Fruit fly (Drosophila melanogaster) whole organism, prepupa: ENCODE data around the gene kis.

ENCODE experiments used
- Blimp-1 ChIP-seq: fragments of 200-800 bp; sonication (Bioruptor generic); optimal IDR thresholded peaks from 3 replicates; lab custom pipeline; 2017; ENCODE audit warnings: missing biosample characterization, missing genetic modification characterization, mild to moderate bottlenecking, moderate library complexity, missing genetic modification reagents
- CG10669 ChIP-seq: fragments of 200-800 bp; sonication (Bioruptor generic); optimal IDR thresholded peaks from 3 replicates; lab custom pipeline; 2018; ENCODE audit warnings: missing biosample characterization, mild to moderate bottlenecking, missing genetic modification characterization, moderate library complexity
- CG11294 ChIP-seq: fragments of 200-800 bp; sonication (Bioruptor generic); IDR thresholded peaks from 2 replicates; pipeline ENCODE4 v1.3.6; 2022; ENCODE audit warnings: missing biosample characterization, missing genetic modification characterization
- CG11762 ChIP-seq: fragments of 200-800 bp; sonication (Bioruptor generic); optimal IDR thresholded peaks from 3 replicates; lab custom pipeline; 2016; ENCODE audit warnings: missing biosample characterization, missing genetic modification characterization; ENCODE audit not compliant: insufficient read depth
- CG15336 ChIP-seq: fragments of 200-800 bp; sonication (Bioruptor generic); IDR thresholded peaks from 2 replicates; pipeline ENCODE4 v1.3.6; 2022; ENCODE audit warnings: missing biosample characterization, missing genetic modification characterization
- CG1621 ChIP-seq: fragments of 200-800 bp; sonication (Bioruptor generic); optimal IDR thresholded peaks from 3 replicates; lab custom pipeline; 2018; ENCODE audit warnings: missing biosample characterization, mild to moderate bottlenecking, missing genetic modification characterization
- CG16779 ChIP-seq: fragments of 200-800 bp; sonication (Bioruptor generic); optimal IDR thresholded peaks from 3 replicates; lab custom pipeline; 2017; ENCODE audit warnings: missing biosample characterization, mild to moderate bottlenecking, missing genetic modification characterization
- CG3032 ChIP-seq: fragments of 200-800 bp; optimal IDR thresholded peaks from 2 replicates; lab custom pipeline; 2019; ENCODE audit warnings: missing biosample characterization, mild to moderate bottlenecking, missing genetic modification characterization, moderate library complexity
- CG31627 ChIP-seq: fragments of 200-800 bp; sonication (Bioruptor generic); optimal IDR thresholded peaks from 3 replicates; lab custom pipeline; 2016; ENCODE audit warnings: missing biosample characterization, missing genetic modification characterization
- CG32006 ChIP-seq: fragments of 200-800 bp; sonication (Bioruptor generic); optimal IDR thresholded peaks from 3 replicates; lab custom pipeline; 2017; ENCODE audit warnings: missing biosample characterization, mild to moderate bottlenecking, missing genetic modification characterization
- CG3919 ChIP-seq: fragments of 200-800 bp; sonication (Bioruptor generic); optimal IDR thresholded peaks from 3 replicates; lab custom pipeline; 2016; ENCODE audit warnings: missing biosample characterization, missing genetic modification characterization
- CG6163 ChIP-seq: fragments of 200-800 bp; sonication (Bioruptor generic); IDR thresholded peaks from 3 replicates; pipeline ENCODE4 v1.3.6; 2022; ENCODE audit warnings: missing biosample characterization, missing genetic modification characterization
- CG6276 ChIP-seq: fragments of 200-800 bp; sonication (Bioruptor generic); optimal IDR thresholded peaks from 2 replicates; lab custom pipeline; 2017; ENCODE audit warnings: missing biosample characterization, mild to moderate bottlenecking, missing genetic modification characterization
- CG6792 ChIP-seq: fragments of 200-800 bp; sonication (Bioruptor generic); optimal IDR thresholded peaks from 3 replicates; lab custom pipeline; 2016; ENCODE audit warnings: missing biosample characterization, missing genetic modification characterization
- CG6808 ChIP-seq: fragments of 200-800 bp; sonication (Bioruptor generic); optimal IDR thresholded peaks from 3 replicates; lab custom pipeline; 2017; ENCODE audit warnings: missing biosample characterization, missing genetic modification characterization, mild to moderate bottlenecking, moderate library complexity, missing genetic modification reagents
- CG6854 ChIP-seq: fragments of 200-800 bp; sonication (Bioruptor generic); optimal IDR thresholded peaks from 2 replicates; lab custom pipeline; 2017; ENCODE audit warnings: missing biosample characterization, mild to moderate bottlenecking, missing genetic modification characterization
- CG8119 ChIP-seq: fragments of 200-800 bp; sonication (Bioruptor generic); IDR thresholded peaks from 3 replicates; pipeline ENCODE4 v1.3.6; 2022; ENCODE audit warnings: missing biosample characterization, missing genetic modification characterization
- CG9139 ChIP-seq: fragments of 200-800 bp; sonication (Bioruptor generic); optimal IDR thresholded peaks from 3 replicates; lab custom pipeline; 2017; ENCODE audit warnings: missing biosample characterization, mild to moderate bottlenecking, missing genetic modification characterization
- Eip75B ChIP-seq: fragments of 200-800 bp; sonication (Bioruptor generic); optimal IDR thresholded peaks from 3 replicates; lab custom pipeline; 2016; ENCODE audit warnings: missing biosample characterization, missing genetic modification characterization
- Eip78C ChIP-seq: fragments of 200-800 bp; sonication (Bioruptor generic); peaks from one replicate; lab custom pipeline; 2016; ENCODE audit warnings: missing biosample characterization, missing genetic modification characterization
- Ets21C ChIP-seq: fragments of 200-800 bp; sonication (Bioruptor generic); optimal IDR thresholded peaks from 3 replicates; lab custom pipeline; 2016; ENCODE audit warnings: missing biosample characterization, missing genetic modification characterization
- Gug ChIP-seq: fragments of 200-800 bp; sonication (Bioruptor generic); IDR thresholded peaks from 2 replicates; pipeline ENCODE4 v1.3.6; 2022; ENCODE audit warnings: missing biosample characterization, missing genetic modification characterization
- Hr38 ChIP-seq: sonication (Bioruptor generic); optimal IDR thresholded peaks from 2 replicates; lab custom pipeline; 2016; ENCODE audit warnings: missing biosample characterization, missing genetic modification characterization
- Hr39 ChIP-seq: fragments of 200-800 bp; sonication (Bioruptor generic); optimal IDR thresholded peaks from 2 replicates; lab custom pipeline; 2016; ENCODE audit warnings: missing biosample characterization, missing genetic modification characterization
- Hr4 ChIP-seq: fragments of 200-800 bp; sonication (Bioruptor generic); optimal IDR thresholded peaks from 3 replicates; lab custom pipeline; 2016; ENCODE audit warnings: missing biosample characterization, missing genetic modification characterization
- Lpt ChIP-seq: fragments of 200-800 bp; sonication (Bioruptor generic); optimal IDR thresholded peaks from 3 replicates; lab custom pipeline; 2016; ENCODE audit warnings: missing biosample characterization, missing genetic modification characterization
- Met ChIP-seq: fragments of 200-800 bp; sonication (Bioruptor generic); optimal IDR thresholded peaks from 3 replicates; lab custom pipeline; 2016; ENCODE audit warnings: missing biosample characterization, missing genetic modification characterization
- OdsH ChIP-seq: fragments of 200-800 bp; sonication (Bioruptor generic); optimal IDR thresholded peaks from 3 replicates; lab custom pipeline; 2016; ENCODE audit warnings: missing biosample characterization, missing genetic modification characterization
- Smox ChIP-seq: fragments of 200-800 bp; sonication (Bioruptor generic); optimal IDR thresholded peaks from 3 replicates; lab custom pipeline; 2016; ENCODE audit warnings: missing biosample characterization, missing genetic modification characterization
- Sox102F ChIP-seq: fragments of 200-800 bp; sonication (Bioruptor generic); optimal IDR thresholded peaks from 2 replicates; lab custom pipeline; 2016; ENCODE audit warnings: missing biosample characterization, mild to moderate bottlenecking, missing genetic modification characterization
- Sox15 ChIP-seq: fragments of 200-800 bp; sonication (Bioruptor generic); optimal IDR thresholded peaks from 3 replicates; lab custom pipeline; 2016; ENCODE audit warnings: missing biosample characterization, missing genetic modification characterization
- cyc ChIP-seq: fragments of 200-800 bp; sonication (Bioruptor generic); optimal IDR thresholded peaks from 3 replicates; lab custom pipeline; 2016; ENCODE audit warnings: missing biosample characterization, missing genetic modification characterization
- dac ChIP-seq: fragments of 200-800 bp; sonication (Bioruptor generic); optimal IDR thresholded peaks from 2 replicates; lab custom pipeline; 2017; ENCODE audit warnings: missing biosample characterization, mild to moderate bottlenecking, missing genetic modification characterization
- fd59A ChIP-seq: fragments of 200-800 bp; sonication (Bioruptor generic); optimal IDR thresholded peaks from 2 replicates; lab custom pipeline; 2017; ENCODE audit warnings: missing biosample characterization, mild to moderate bottlenecking, missing genetic modification characterization, missing genetic modification reagents
- fkh ChIP-seq: fragments of 200-800 bp; sonication (Bioruptor generic); optimal IDR thresholded peaks from 3 replicates; lab custom pipeline; 2017; ENCODE audit warnings: missing biosample characterization, mild to moderate bottlenecking, missing genetic modification characterization, moderate library complexity
- net ChIP-seq: fragments of 200-800 bp; sonication (Bioruptor generic); optimal IDR thresholded peaks from 3 replicates; lab custom pipeline; 2016; ENCODE audit warnings: missing biosample characterization, missing genetic modification characterization
- pdm3 ChIP-seq: fragments of 200-800 bp; sonication (Bioruptor generic); optimal IDR thresholded peaks from 3 replicates; lab custom pipeline; 2016; ENCODE audit warnings: missing biosample characterization, missing genetic modification characterization
- svp ChIP-seq: fragments of 200-800 bp; sonication (Bioruptor generic); peaks from one replicate; lab custom pipeline; 2016; ENCODE audit warnings: missing biosample characterization, missing genetic modification characterization
- topi ChIP-seq: fragments of 200-800 bp; sonication (Bioruptor generic); optimal IDR thresholded peaks from 3 replicates; lab custom pipeline; 2016; ENCODE audit warnings: missing biosample characterization, missing genetic modification characterization
- vri ChIP-seq: fragments of 200-800 bp; sonication (Bioruptor generic); optimal IDR thresholded peaks from 3 replicates; lab custom pipeline; 2016; ENCODE audit warnings: missing biosample characterization, mild to moderate bottlenecking, missing genetic modification characterization

kis gene

dm6 chr2L:220509-220908, 30.1 kb downstream of the kis start:
- TF ChIP-seq Lpt (GFP tag; lab: Kevin White, UChicago) (peak; percentile 41), Smox (GFP tag; lab: Kevin White, UChicago) (no peak), CG3919 (GFP tag; lab: Kevin White, UChicago) (no peak), CG32006 (GFP tag; lab: Kevin White, UChicago) (no peak), CG6792 (GFP tag; lab: Kevin White, UChicago) (no peak), CG6854 (GFP tag; lab: Kevin White, UChicago) (no peak), CG9139 (GFP tag; lab: Kevin White, UChicago) (no peak), dac (GFP tag; lab: Kevin White, UChicago) (no peak), net (GFP tag; lab: Kevin White, UChicago) (no peak), Gug (GFP tag; lab: Robert Waterston, UW) (peak; percentile 45; the same call in 1 of the 2 replicates), CG10669 (no peak), Hr39 (GFP tag; lab: Kevin White, UChicago) (no peak), vri (GFP tag; lab: Kevin White, UChicago) (peak; percentile 9), Hr38 (GFP tag; lab: Kevin White, UChicago) (no peak), CG31627 (no peak), Sox15 (no peak), CG3032 (tag; lab: Kevin White, UChicago) (no peak), cyc (GFP tag; lab: Kevin White, UChicago) (no peak), pdm3 (GFP tag; lab: Kevin White, UChicago) (no peak), topi (GFP tag; lab: Kevin White, UChicago) (no peak), CG8119 (GFP tag; lab: Robert Waterston, UW) (0 out of 3 replicates have a peak, but pooled peaks have one; percentile 27), Sox102F (GFP tag; lab: Kevin White, UChicago) (no peak), CG6163 (GFP tag; lab: Robert Waterston, UW) (peak; percentile 69; the same call in 2 of the 3 replicates), CG11762 (GFP tag; lab: Kevin White, UChicago) (no peak), Hr4 (GFP tag; lab: Kevin White, UChicago) (no peak), OdsH (no peak), CG11294 (GFP tag; lab: Robert Waterston, UW) (no peak), fd59A (GFP tag; lab: Kevin White, UChicago) (no peak), CG15336 (GFP tag; lab: Robert Waterston, UW) (peak; percentile 36; the same call in 1 of the 2 replicates), CG16779 (tag; lab: Kevin White, UChicago) (no peak), fkh (GFP tag; lab: Kevin White, UChicago) (peak; percentile 94), Eip78C (GFP tag; lab: Kevin White, UChicago) (no peak), CG6276 (GFP tag; lab: Kevin White, UChicago) (no peak)

dm6 chr2L:219441-220033, 31.1 kb downstream of the kis start:
- TF ChIP-seq Hr38 (GFP tag; lab: Kevin White, UChicago) (no peak), Lpt (GFP tag; lab: Kevin White, UChicago) (no peak), CG3919 (GFP tag; lab: Kevin White, UChicago) (no peak), svp (GFP tag; lab: Kevin White, UChicago) (peak; percentile 27), Ets21C (no peak)

- TF ChIP-seq CG3919 (GFP tag; lab: Kevin White, UChicago) (no peak), Sox15 (no peak), Hr39 (GFP tag; lab: Kevin White, UChicago) (no peak), Blimp-1 (GFP tag; lab: Kevin White, UChicago) (no peak), Met (GFP tag; lab: Kevin White, UChicago) (no peak), Eip75B (GFP tag; lab: Kevin White, UChicago) (no peak), CG6808 (GFP tag; lab: Kevin White, UChicago) (no peak), CG1621 (tag; lab: Kevin White, UChicago) (no peak)
Measured at dm6 chr2L:207129-207813, 43.4 kb downstream of the kis start, which contains the start of the genes Tbc1d15-17 and CG11617. Gene Tbc1d15-17 (plus strand): TSS chr2L:207179. Gene CG11617 (minus strand): TSS chr2L:207297.
